Worm (Caenorhabditis elegans): ENCODE results near the gene scp-1.

DNA sequence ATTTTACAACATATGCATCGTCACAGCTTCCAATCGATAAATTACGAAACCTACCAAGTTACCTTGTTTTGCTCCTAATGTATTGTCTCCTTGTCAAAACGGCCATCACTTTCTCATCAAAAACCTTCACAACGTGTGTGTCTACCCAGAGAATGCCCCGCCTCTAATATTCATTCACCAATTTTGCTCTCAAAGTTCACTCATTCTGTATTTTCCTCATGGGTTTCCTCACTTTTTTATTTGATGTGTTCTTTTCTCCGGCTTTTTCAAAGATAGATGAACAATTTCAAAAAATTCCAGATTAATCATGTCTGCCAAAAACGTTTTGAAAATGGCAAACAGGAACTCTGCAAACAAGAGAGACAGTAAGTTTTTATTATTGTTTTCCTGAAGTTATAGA, 51.4 kb downstream of the scp-1 start, which contains the start of gene C06C3.7:
- TF ChIP-seq ama-1 (optimal IDR thresholded peaks at IDR 0.05) (no peak), ceh-9 (tag; optimal IDR thresholded peaks at IDR 0.05) (no peak), ceh-14 (tag; optimal IDR thresholded peaks at IDR 0.05) (no peak), nhr-11 (tag; optimal IDR thresholded peaks at IDR 0.05) (no peak), T23F11.4 (GFP tag; optimal IDR thresholded peaks at IDR 0.05) (no peak), hlh-6 (tag; optimal IDR thresholded peaks at IDR 0.05) (no peak), ref-2 (tag; optimal IDR thresholded peaks at IDR 0.05) (no peak), dve-1 (tag; optimal IDR thresholded peaks at IDR 0.05) (no peak), pat-9 (tag; optimal IDR thresholded peaks at IDR 0.05) (no peak), pqm-1 (tag; optimal IDR thresholded peaks at IDR 0.05) (no peak), nfya-1 (tag; optimal IDR thresholded peaks at IDR 0.05) (no peak), npax-4 (tag; optimal IDR thresholded peaks at IDR 0.05) (no peak), tbx-2 (tag; optimal IDR thresholded peaks at IDR 0.05) (no peak), elt-4 (tag; optimal IDR thresholded peaks at IDR 0.05) (no peak)

Data from whole organism, late embryonic.